Worm (Caenorhabditis elegans) whole organism, L4/young adult: ENCODE data around the gene dgk-2.

Source experiments
- W03F9.2 ChIP-seq: fragments of 150-350 bp; optimal IDR thresholded peaks from 2 replicates; lab custom pipeline; 2014; ENCODE audit warnings: missing biosample characterization, missing genetic modification characterization
- him-1 ChIP-seq: sonication (generic microtip); optimal IDR thresholded peaks from 2 replicates; lab custom pipeline; 2016; ENCODE audit warnings: missing genotype, missing genetic modification reagents, missing genetic modification characterization, missing compliant biosample characterization

DNA sequence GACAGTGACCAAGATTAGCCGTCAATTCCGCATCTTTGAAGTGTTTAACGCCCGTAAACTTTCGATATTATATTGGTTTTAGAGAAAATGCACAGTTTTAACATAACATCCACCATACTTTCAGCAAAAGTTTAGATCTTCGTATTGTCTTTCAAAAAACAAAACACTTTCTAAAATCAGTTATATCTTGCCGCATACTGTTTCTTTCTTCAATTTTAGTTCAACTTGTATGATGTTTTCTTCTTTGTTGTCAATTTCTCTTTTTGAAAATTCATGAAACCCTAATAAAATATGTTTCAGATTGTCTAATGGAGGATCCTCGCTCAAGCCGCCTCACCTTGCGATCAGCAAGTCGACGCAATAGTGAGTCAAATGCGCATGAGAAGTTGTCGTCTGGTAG lies 50.4 kb downstream of the dgk-2 start, which contains the start of gene F02E8.4:
- TF ChIP-seq W03F9.2 (tag; lab: Kevin White, UChicago) (no peak), him-1 (tag; lab: Kevin White, UChicago) (no peak)
